Worm (Caenorhabditis elegans): Measurements from ENCODE around the gene K01A2.6.

Gene K01A2.6

ce11 chrII:285627-286550 lies 13.9 kb upstream of the K01A2.6 start, which contains the start of gene B0432.10 (continued):
- peak; percentile 76 to 97 for TF ChIP-seq efl-1 (optimal IDR thresholded peaks at IDR 0.05)
- peak; percentile 97 to 100 for TF ChIP-seq efl-1 (GFP tag; optimal IDR thresholded peaks at IDR 0.05 in 1 of 2)
- TF ChIP-seq C34B4.2 (tag; optimal IDR thresholded peaks at IDR 0.05), result no peak
- no peak for TF ChIP-seq sptf-1 (tag; optimal IDR thresholded peaks at IDR 0.05)
- peak; percentile 92 for TF ChIP-seq nhr-47 (tag; optimal IDR thresholded peaks at IDR 0.05)
- peak; percentile 64 for TF ChIP-seq F16B12.6 (tag; optimal IDR thresholded peaks at IDR 0.05)
- no peak for TF ChIP-seq unc-98 (GFP tag; IDR thresholded peaks at IDR 0.05)
- peak; percentile 87 for TF ChIP-seq tbx-2 (tag; optimal IDR thresholded peaks at IDR 0.05)

DNA sequence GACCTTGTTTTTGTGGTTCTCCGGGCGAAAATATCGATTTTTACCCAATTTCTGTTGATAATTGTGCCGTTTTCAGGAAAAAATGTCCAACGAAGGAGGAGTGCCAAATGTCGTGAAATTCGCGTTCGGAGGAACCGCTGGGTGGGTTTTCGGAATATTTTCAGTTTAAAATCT lies 13.3 kb upstream of the K01A2.6 start, which contains the start of gene misc-1:
Gene misc-1, plus strand, starts transcription at position 75 of the 174 bp plus-strand sequence.
- no peak for TF ChIP-seq nhr-47 (tag; optimal IDR thresholded peaks at IDR 0.05)
- TF ChIP-seq nhr-84 (tag; optimal IDR thresholded peaks at IDR 0.05), result no peak
- TF ChIP-seq unc-86 (tag; optimal IDR thresholded peaks at IDR 0.05), result no peak
- no peak for TF ChIP-seq vab-15 (tag; optimal IDR thresholded peaks at IDR 0.05)
- no peak for TF ChIP-seq hlh-17 (GFP tag; optimal IDR thresholded peaks at IDR 0.05; ENCODE audit: borderline replicate concordance)
- no peak for TF ChIP-seq lin-14 (GFP tag; optimal IDR thresholded peaks at IDR 0.05)
- TF ChIP-seq fos-1 (tag; optimal IDR thresholded peaks at IDR 0.05), result no peak
- no peak for TF ChIP-seq ztf-11 (tag; optimal IDR thresholded peaks at IDR 0.05)
- no peak for TF ChIP-seq unc-62 (GFP tag; optimal IDR thresholded peaks at IDR 0.05)
- TF ChIP-seq lin-13 (GFP tag; optimal IDR thresholded peaks at IDR 0.05), result no peak
- TF ChIP-seq lsy-2 (tag; optimal IDR thresholded peaks at IDR 0.05), result no peak
- TF ChIP-seq swsn-7 (tag; optimal IDR thresholded peaks at IDR 0.05), result no peak

DNA sequence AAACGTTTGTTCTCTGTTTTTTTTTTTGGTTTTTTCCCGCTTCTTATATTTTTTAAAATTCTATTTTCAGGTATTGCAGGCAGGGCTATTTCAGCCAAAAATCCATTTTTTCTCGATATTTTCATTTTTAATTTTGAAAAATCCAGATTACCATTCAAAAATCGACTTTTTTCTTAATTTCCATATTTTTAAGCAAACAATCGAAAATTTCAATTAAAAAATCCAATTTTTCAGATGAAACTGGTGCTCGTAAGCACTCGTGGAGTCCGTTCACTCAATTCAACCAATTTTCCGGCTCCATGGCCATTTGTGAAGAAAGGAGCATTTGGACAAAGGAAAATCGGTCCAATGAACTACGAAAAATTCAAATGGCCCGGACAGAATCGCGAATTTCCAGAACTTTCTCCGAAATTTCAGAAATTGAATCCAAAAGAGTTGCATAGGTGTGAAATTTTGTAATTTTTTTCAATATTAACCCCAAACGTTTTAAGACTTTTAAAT lies 11.0 kb upstream of the K01A2.6 start, which contains the start of gene mrpl-41:
Gene mrpl-41, plus strand, starts transcription at position 235 of the 501 bp plus-strand sequence.
- TF ChIP-seq efl-1 (optimal IDR thresholded peaks at IDR 0.05) (no peak), efl-1 (GFP tag; optimal IDR thresholded peaks at IDR 0.05 in 1 of 2) (peak in 1 of 2 experiments; percentile 91), unc-30 (tag; optimal IDR thresholded peaks at IDR 0.05) (no peak), rnt-1 (tag; optimal IDR thresholded peaks at IDR 0.05) (no peak)

DNA sequence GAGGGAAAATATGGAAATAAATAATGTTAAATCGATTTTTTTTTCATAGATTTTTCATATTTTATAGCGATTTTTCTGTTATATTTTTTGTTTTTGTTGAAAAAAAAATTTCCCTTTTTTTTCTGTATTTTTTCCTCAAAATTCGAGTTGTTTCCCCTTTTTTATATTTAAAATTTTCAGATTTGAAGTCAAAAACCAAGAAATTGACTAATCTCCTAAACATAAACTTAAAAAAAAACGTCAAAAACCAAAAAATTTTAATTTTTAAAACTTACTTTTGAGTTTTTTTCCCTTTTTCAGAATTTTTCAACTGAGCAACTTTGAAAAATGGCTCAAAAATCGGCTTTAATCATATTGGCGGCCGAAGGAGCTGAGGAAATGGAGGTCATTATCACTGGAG lies 9.5 kb upstream of the K01A2.6 start, which contains the start of gene djr-1.1:
Gene djr-1.1, plus strand, starts transcription at position 301 of the 400 bp plus-strand sequence.
- TF ChIP-seq egl-13 (tag; optimal IDR thresholded peaks at IDR 0.05) (no peak), pag-3 (tag; optimal IDR thresholded peaks at IDR 0.05; ENCODE audit: borderline replicate concordance, insufficient read depth) (no peak), nhr-76 (tag; optimal IDR thresholded peaks at IDR 0.05) (no peak), ztf-11 (tag; optimal IDR thresholded peaks at IDR 0.05) (no peak), Y116A8C.19 (tag; optimal IDR thresholded peaks at IDR 0.05; ENCODE audit: borderline replicate concordance) (no peak), fos-1 (tag; optimal IDR thresholded peaks at IDR 0.05) (no peak), aly-2 (tag; optimal IDR thresholded peaks at IDR 0.05) (no peak), lin-13 (GFP tag; optimal IDR thresholded peaks at IDR 0.05) (no peak), lir-3 (tag; optimal IDR thresholded peaks at IDR 0.05; ENCODE audit: poor library complexity) (no peak), lin-39 (tag; optimal IDR thresholded peaks at IDR 0.05) (no peak), C34B4.2 (tag; optimal IDR thresholded peaks at IDR 0.05) (no peak), sptf-1 (tag; optimal IDR thresholded peaks at IDR 0.05) (no peak), nhr-237 (tag; optimal IDR thresholded peaks at IDR 0.05) (no peak), vab-15 (tag; optimal IDR thresholded peaks at IDR 0.05) (no peak), ztf-4 (tag; optimal IDR thresholded peaks at IDR 0.05) (no peak), elt-2 (tag; optimal IDR thresholded peaks at IDR 0.05) (no peak), jun-1 (tag; optimal IDR thresholded peaks at IDR 0.05) (no peak), ceh-88 (GFP tag; IDR thresholded peaks at IDR 0.05) (no peak), lin-14 (GFP tag; optimal IDR thresholded peaks at IDR 0.05) (no peak), efl-1 (optimal IDR thresholded peaks at IDR 0.05) (no peak), efl-1 (GFP tag; optimal IDR thresholded peaks at IDR 0.05 in 1 of 2) (no peak)
